Worm (Caenorhabditis elegans) whole organism, L4 larva: ENCODE measurements around the gene ocr-2.
A peak's percentile ranks its signal among the peaks of the same experiment; 100 is the strongest.

Experiments used
- F44E2.7 ChIP-seq: fragments of 200-800 bp; sonication (Bioruptor generic); IDR thresholded peaks from 2 replicates; pipeline ENCODE4 v2.1.2; 2022; ENCODE audit warnings: missing genetic modification characterization, missing compliant biosample characterization
- F49E8.2 ChIP-seq: sonication (generic microtip); optimal IDR thresholded peaks from 2 replicates; lab custom pipeline; 2016; ENCODE audit warnings: missing compliant biosample characterization, mild to moderate bottlenecking, missing genetic modification characterization, borderline replicate concordance
- T20F7.1 ChIP-seq: fragments of 200-800 bp; sonication (Bioruptor generic); optimal IDR thresholded peaks from 2 replicates; lab custom pipeline; 2018; ENCODE audit warnings: mild to moderate bottlenecking, missing genetic modification characterization, missing compliant biosample characterization
- Y105C5A.15 ChIP-seq: fragments of 200-800 bp; sonication (Bioruptor generic); IDR thresholded peaks from 2 replicates; pipeline ENCODE4 v1.3.6; 2022; ENCODE audit warnings: missing genetic modification characterization, missing compliant biosample characterization
- Y48G9A.11 ChIP-seq: fragments of 200-800 bp; sonication (Bioruptor generic); IDR thresholded peaks from 2 replicates; pipeline ENCODE4 v1.3.6; 2022; ENCODE audit warnings: missing genetic modification reagents, missing genetic modification characterization, missing compliant biosample characterization
- Y5F2A.4 ChIP-seq: fragments of 200-800 bp; sonication (Bioruptor generic); optimal IDR thresholded peaks from 2 replicates; lab custom pipeline; 2018; ENCODE audit warnings: mild to moderate bottlenecking, missing genetic modification characterization, missing compliant biosample characterization
- aha-1 ChIP-seq: fragments of 150-350 bp; peaks from one replicate; lab custom pipeline; 2014; ENCODE audit warnings: missing biosample characterization, missing genetic modification characterization
- ama-1 ChIP-seq: fragments of 150-350 bp; optimal IDR thresholded peaks from 2 replicates; lab custom pipeline; 2014; ENCODE audit warnings: inconsistent platforms, mixed read lengths
- arid-1 ChIP-seq: fragments of 200-800 bp; sonication (Bioruptor generic); conservative IDR thresholded peaks from 2 replicates; pipeline ENCODE4 v1.3.6; 2022; ENCODE audit warnings: missing genetic modification reagents, missing genetic modification characterization, missing compliant biosample characterization
- ceh-28 ChIP-seq: fragments of 150-350 bp; optimal IDR thresholded peaks from 2 replicates; lab custom pipeline; 2014; ENCODE audit warnings: missing biosample characterization, missing genetic modification reagents, missing genetic modification characterization
- ceh-62 ChIP-seq: sonication (generic microtip); optimal IDR thresholded peaks from 2 replicates; lab custom pipeline; 2017; ENCODE audit warnings: missing biosample characterization, missing genetic modification characterization
- ctbp-1 ChIP-seq: fragments of 200-800 bp; sonication (Bioruptor generic); IDR thresholded peaks from 2 replicates; pipeline ENCODE4 v1.3.6; 2022; ENCODE audit warnings: missing genetic modification reagents, missing genetic modification characterization, missing compliant biosample characterization
- daf-16 ChIP-seq, 3 experiments: sonication (generic microtip); optimal IDR thresholded peaks; 2 replicates each; lab custom pipeline; 2016 to 2017; ENCODE audit warnings: missing genetic modification characterization in 3 of 3, missing genetic modification reagents in 3 of 3, mild to moderate bottlenecking in 2 of 3, missing compliant biosample characterization in 2 of 3, missing biosample characterization in 1 of 3, moderate library complexity in 1 of 3
- daf-8 ChIP-seq: fragments of 200-800 bp; sonication (Bioruptor generic); IDR thresholded peaks from 2 replicates; pipeline ENCODE4 v1.3.6; 2022; ENCODE audit warnings: missing genetic modification characterization, missing compliant biosample characterization
- dmd-8 ChIP-seq: fragments of 200-800 bp; sonication (Bioruptor generic); IDR thresholded peaks from 2 replicates; pipeline ENCODE4 v1.3.6; 2022; ENCODE audit warnings: missing genetic modification characterization, missing compliant biosample characterization
- duxl-1 ChIP-seq: sonication (generic microtip); optimal IDR thresholded peaks from 2 replicates; lab custom pipeline; 2016; ENCODE audit warnings: mild to moderate bottlenecking, missing genetic modification characterization, moderate library complexity, missing compliant biosample characterization; ENCODE audit not compliant: poor library complexity
- dve-1 ChIP-seq: sonication (generic microtip); optimal IDR thresholded peaks from 2 replicates; lab custom pipeline; 2017; ENCODE audit warnings: antibody characterized with exemption, mild to moderate bottlenecking, missing genetic modification characterization, missing compliant biosample characterization; ENCODE audit not compliant: insufficient read depth
- fkh-10 ChIP-seq: fragments of 150-350 bp; optimal IDR thresholded peaks from 2 replicates; lab custom pipeline; 2014; ENCODE audit warnings: missing biosample characterization, missing genetic modification reagents, missing genetic modification characterization
- gei-8 ChIP-seq: fragments of 200-800 bp; sonication (Bioruptor generic); optimal IDR thresholded peaks from 2 replicates; lab custom pipeline; 2018; ENCODE audit warnings: mild to moderate bottlenecking, missing genetic modification characterization, missing compliant biosample characterization
- hlh-11 ChIP-seq: fragments of 200-800 bp; sonication (Bioruptor generic); optimal IDR thresholded peaks from 2 replicates; lab custom pipeline; 2018; ENCODE audit warnings: mild to moderate bottlenecking, missing genetic modification characterization, missing compliant biosample characterization
- lin-1 ChIP-seq: fragments of 200-800 bp; sonication (Bioruptor generic); IDR thresholded peaks from 2 replicates; pipeline ENCODE4 v1.3.6; 2022; ENCODE audit warnings: missing genetic modification reagents, missing genetic modification characterization, missing compliant biosample characterization
- lin-13 ChIP-seq: fragments of 150-350 bp; optimal IDR thresholded peaks from 2 replicates; lab custom pipeline; 2014; ENCODE audit warnings: missing biosample characterization, missing genetic modification reagents, missing genetic modification characterization
- lin-15B ChIP-seq: fragments of 150-350 bp; sonication (generic microtip); optimal IDR thresholded peaks from 3 replicates; lab custom pipeline; 2014; ENCODE audit warnings: missing biosample characterization, missing genetic modification characterization
- lin-29 ChIP-seq: fragments of 200-800 bp; sonication (Bioruptor generic); IDR thresholded peaks from 2 replicates; pipeline ENCODE4 v1.3.6; 2022; ENCODE audit warnings: missing genetic modification reagents, missing genetic modification characterization, missing compliant biosample characterization
- lir-3 ChIP-seq: sonication (generic microtip); optimal IDR thresholded peaks from 2 replicates; lab custom pipeline; 2016; ENCODE audit warnings: mild to moderate bottlenecking, missing genetic modification characterization, missing compliant biosample characterization
- madf-5 ChIP-seq, 2 experiments: fragments of 200-800 bp; sonication (Bioruptor generic); IDR thresholded peaks; 2 replicates each; pipeline ENCODE4 v1.3.6; 2022; ENCODE audit warnings: missing compliant biosample characterization in 2 of 2, missing genetic modification characterization in 2 of 2
- mdt-29 ChIP-seq: fragments of 200-800 bp; sonication (Bioruptor generic); IDR thresholded peaks from 2 replicates; pipeline ENCODE4 v1.3.6; 2022; ENCODE audit warnings: missing genetic modification reagents, missing genetic modification characterization, missing compliant biosample characterization
- mep-1 ChIP-seq: fragments of 150-350 bp; sonication (generic microtip); optimal IDR thresholded peaks from 3 replicates; lab custom pipeline; 2014; ENCODE audit warnings: missing biosample characterization, missing genetic modification characterization
- nhr-10 ChIP-seq: fragments of 150-350 bp; optimal IDR thresholded peaks from 2 replicates; lab custom pipeline; 2014; ENCODE audit warnings: missing biosample characterization, missing genetic modification characterization
- nhr-102 ChIP-seq: sonication (generic microtip); optimal IDR thresholded peaks from 2 replicates; lab custom pipeline; 2016; ENCODE audit warnings: mild to moderate bottlenecking, missing genetic modification characterization, moderate library complexity, missing compliant biosample characterization
- nhr-111 ChIP-seq: fragments of 200-800 bp; sonication (Bioruptor generic); optimal IDR thresholded peaks from 2 replicates; lab custom pipeline; 2018; ENCODE audit warnings: mild to moderate bottlenecking, missing genetic modification characterization, missing compliant biosample characterization
- nhr-28 ChIP-seq: fragments of 150-350 bp; optimal IDR thresholded peaks from 2 replicates; lab custom pipeline; 2014; ENCODE audit warnings: missing biosample characterization, missing genetic modification characterization
- nhr-41 ChIP-seq: fragments of 200-800 bp; sonication (Bioruptor generic); IDR thresholded peaks from 2 replicates; pipeline ENCODE4 v1.3.6; 2022; ENCODE audit warnings: missing genetic modification reagents, missing genetic modification characterization, missing compliant biosample characterization
- nhr-48 ChIP-seq: sonication (generic microtip); optimal IDR thresholded peaks from 2 replicates; lab custom pipeline; 2016; ENCODE audit warnings: mild to moderate bottlenecking, missing genetic modification characterization, missing compliant biosample characterization
- pha-4 ChIP-seq, 2 experiments: fragments of 150-350 bp in 1 of 2; fragments of 200-800 bp in 1 of 2; sonication (Bioruptor generic) in 1 of 2; IDR thresholded peaks in 1 of 2; optimal IDR thresholded peaks in 1 of 2; 2 replicates each; pipeline versions ENCODE4 v1.3.6 to Lab custom; 2014 to 2022; ENCODE audit warnings: missing genetic modification characterization in 2 of 2, missing genetic modification reagents in 2 of 2, missing biosample characterization in 1 of 2, missing compliant biosample characterization in 1 of 2
- php-3 ChIP-seq: fragments of 200-800 bp; sonication (Bioruptor generic); IDR thresholded peaks from 2 replicates; pipeline ENCODE4 v1.3.6; 2022; ENCODE audit warnings: missing genetic modification reagents, missing genetic modification characterization, missing compliant biosample characterization
- set-16 ChIP-seq: fragments of 200-800 bp; sonication (Bioruptor generic); IDR thresholded peaks from 2 replicates; pipeline ENCODE4 v1.3.6; 2022; ENCODE audit warnings: missing genetic modification reagents, missing genetic modification characterization, missing compliant biosample characterization
- spr-3 ChIP-seq: fragments of 200-800 bp; sonication (Bioruptor generic); optimal IDR thresholded peaks from 2 replicates; lab custom pipeline; 2018; ENCODE audit warnings: mild to moderate bottlenecking, missing genetic modification characterization, missing compliant biosample characterization
- tag-97 ChIP-seq: fragments of 200-800 bp; sonication (Bioruptor generic); IDR thresholded peaks from 2 replicates; pipeline ENCODE4 v1.3.6; 2022; ENCODE audit warnings: missing genetic modification characterization, missing compliant biosample characterization
- unc-39 ChIP-seq: sonication (generic microtip); optimal IDR thresholded peaks from 2 replicates; lab custom pipeline; 2017; ENCODE audit warnings: missing biosample characterization, missing genetic modification characterization
- unc-62 ChIP-seq, 3 experiments: fragments of 150-350 bp in 1 of 3; sonication (generic microtip); optimal IDR thresholded peaks in 2 of 3; peaks in 1 of 3; 1 replicate in 1 of 3; 2 replicates in 2 of 3; lab custom pipeline; 2014 to 2017; ENCODE audit warnings: missing biosample characterization in 3 of 3, missing genetic modification characterization in 3 of 3, missing genetic modification reagents in 3 of 3, missing genotype in 1 of 3
- zfp-2 ChIP-seq: sonication (generic microtip); optimal IDR thresholded peaks from 2 replicates; lab custom pipeline; 2016; ENCODE audit warnings: mild to moderate bottlenecking, missing genetic modification characterization, missing compliant biosample characterization
- zip-11 ChIP-seq: fragments of 200-800 bp; sonication (Bioruptor generic); IDR thresholded peaks from 2 replicates; pipeline ENCODE4 v1.3.6; 2022; ENCODE audit warnings: missing genetic modification characterization, missing compliant biosample characterization
- ztf-11 ChIP-seq: fragments of 150-350 bp; optimal IDR thresholded peaks from 2 replicates; lab custom pipeline; 2014; ENCODE audit warnings: missing biosample characterization, missing genetic modification characterization
- ztf-7 ChIP-seq: fragments of 150-350 bp; optimal IDR thresholded peaks from 2 replicates; lab custom pipeline; 2014; ENCODE audit warnings: missing biosample characterization, missing genetic modification characterization

Gene ocr-2

ce11 chrIV:8192878-8193277 lies 27.0 kb downstream of the ocr-2 start:
- TF ChIP-seq ctbp-1 (no peak), Y5F2A.4 (GFP tag; lab: Kevin White, UChicago) (no peak), duxl-1 (tag; lab: Kevin White, UChicago) (no peak), lin-1 (GFP tag; lab: Robert Waterston, UW) (no peak), nhr-10 (no peak), ceh-28 (tag; lab: Kevin White, UChicago) (no peak), aha-1 (tag; lab: Kevin White, UChicago) (peak; percentile 45), nhr-111 (GFP tag; lab: Kevin White, UChicago) (no peak), lin-29 (no peak), mdt-29 (GFP tag; lab: Robert Waterston, UW) (no peak), hlh-11 (tag; lab: Kevin White, UChicago) (no peak), tag-97 (GFP tag; lab: Robert Waterston, UW) (no peak), set-16 (GFP tag; lab: Robert Waterston, UW) (peak; percentile 66), lin-13 (GFP tag; lab: Kevin White, UChicago) (no peak), daf-8 (GFP tag; lab: Robert Waterston, UW) (no peak)

ce11 chrIV:8189667-8190066 lies 30.2 kb downstream of the ocr-2 start:
- TF ChIP-seq dve-1 (no peak), duxl-1 (tag; lab: Kevin White, UChicago) (no peak), ceh-62 (tag; lab: Kevin White, UChicago) (no peak), madf-5 (GFP tag; IDR thresholded peaks at IDR 0.05; lab: Robert Waterston, UW) (no peak), dmd-8 (GFP tag; lab: Robert Waterston, UW) (no peak), nhr-28 (tag; lab: Kevin White, UChicago) (no peak), lir-3 (tag; lab: Kevin White, UChicago) (no peak), zfp-2 (tag; lab: Kevin White, UChicago) (no peak), tag-97 (GFP tag; lab: Robert Waterston, UW) (no peak), nhr-102 (tag; lab: Kevin White, UChicago) (no peak), mep-1 (tag; lab: Kevin White, UChicago) (no peak), gei-8 (GFP tag; lab: Kevin White, UChicago) (no peak), T20F7.1 (GFP tag; lab: Kevin White, UChicago) (no peak), unc-39 (tag; lab: Kevin White, UChicago) (no peak), nhr-41 (no peak), fkh-10 (GFP tag; lab: Kevin White, UChicago) (no peak), Y5F2A.4 (GFP tag; lab: Kevin White, UChicago) (no peak), pha-4 (GFP tag; IDR thresholded peaks at IDR 0.05; lab: Robert Waterston, UW) (0 out of 2 replicates have a peak, but pooled peaks have one; percentile 8), pha-4 (tag; optimal IDR thresholded peaks at IDR 0.05; lab: Kevin White, UChicago) (no peak), unc-62 (GFP tag; optimal IDR thresholded peaks at IDR 0.05 in 1 of 2; lab: Kevin White, UChicago) (peak in 1 of 2 experiments; percentile 6), unc-62 (tag; optimal IDR thresholded peaks at IDR 0.05; lab: Kevin White, UChicago) (no peak), set-16 (GFP tag; lab: Robert Waterston, UW) (peak; percentile 95), nhr-111 (GFP tag; lab: Kevin White, UChicago) (no peak), lin-13 (GFP tag; lab: Kevin White, UChicago) (no peak), F49E8.2 (no peak)

- TF ChIP-seq php-3 (GFP tag; lab: Robert Waterston, UW) (no peak), zip-11 (no peak), ama-1 (lab: Kevin White, UChicago) (no peak), ztf-11 (no peak), Y48G9A.11 (no peak), lin-15B (tag; lab: Kevin White, UChicago) (no peak), arid-1 (0 out of 2 replicates have a peak, but pooled peaks have one; percentile 17), ceh-28 (tag; lab: Kevin White, UChicago) (no peak), Y105C5A.15 (GFP tag; lab: Robert Waterston, UW) (peak; percentile 7; the same call in 1 of the 2 replicates), ztf-7 (tag; lab: Kevin White, UChicago) (no peak), daf-16 (GFP tag; optimal IDR thresholded peaks at IDR 0.05; lab: Kevin White, UChicago) (no peak), daf-16 (tag; optimal IDR thresholded peaks at IDR 0.05; lab: Kevin White, UChicago) (no peak), spr-3 (GFP tag; lab: Kevin White, UChicago) (no peak), lir-3 (tag; lab: Kevin White, UChicago) (no peak), fkh-10 (GFP tag; lab: Kevin White, UChicago) (no peak), nhr-48 (no peak), dmd-8 (GFP tag; lab: Robert Waterston, UW) (no peak), F44E2.7 (GFP tag; lab: Robert Waterston, UW) (no peak), daf-8 (GFP tag; lab: Robert Waterston, UW) (no peak)
These were observed 31.3 kb downstream of the ocr-2 start for ce11 chrIV:8188421-8189112.
